Worm (Caenorhabditis elegans) whole organism, early embryonic: ENCODE data around the gene F36H12.4.

ENCODE experiments used
- ama-1 ChIP-seq: fragments of 150-350 bp; optimal IDR thresholded peaks from 2 replicates; lab custom pipeline; 2014
- flt-1 ChIP-seq: fragments of 200-800 bp; sonication (Bioruptor generic); IDR thresholded peaks from 2 replicates; pipeline ENCODE4 v1.3.6; 2022; ENCODE audit warnings: missing genetic modification characterization, missing compliant biosample characterization
- hmg-4 ChIP-seq: fragments of 200-800 bp; sonication (Bioruptor generic); optimal IDR thresholded peaks from 2 replicates; lab custom pipeline; 2018; ENCODE audit warnings: mild to moderate bottlenecking, missing genetic modification characterization, missing compliant biosample characterization
- tbx-11 ChIP-seq: fragments of 200-800 bp; sonication (Bioruptor generic); IDR thresholded peaks from 2 replicates; pipeline ENCODE4 v1.3.6; 2022; ENCODE audit warnings: missing genetic modification characterization, missing compliant biosample characterization

DNA sequence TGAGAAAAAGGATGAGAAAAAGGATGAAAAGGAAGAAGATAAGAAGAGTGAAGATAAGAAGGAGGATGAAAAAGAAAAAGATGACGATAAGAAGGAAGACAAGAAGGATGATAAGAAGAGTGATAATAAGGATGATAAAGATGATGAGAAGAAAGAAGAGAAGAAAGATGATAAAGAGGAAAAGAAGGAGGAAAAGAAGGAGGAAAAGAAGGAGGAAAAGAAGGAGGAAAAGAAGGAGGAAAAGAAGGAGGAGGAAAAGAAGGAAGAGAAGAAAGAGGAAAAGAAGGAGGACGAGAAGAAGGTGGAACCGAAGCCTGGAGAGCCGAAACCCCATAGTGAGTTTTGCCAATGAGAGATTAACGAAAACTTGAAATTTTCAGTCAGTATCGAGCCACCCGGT, 4.5 kb downstream of the F36H12.4 start:
- TF ChIP-seq flt-1 (no peak), ama-1 (lab: Kevin White, UChicago) (no peak), hmg-4 (no peak), tbx-11 (no peak)
